Fruit fly (Drosophila melanogaster) whole organism, embryonic: ENCODE results near the gene Adgf-D.

Experiments used
- Asciz ChIP-seq: fragments of 200-800 bp; sonication (Bioruptor generic); optimal IDR thresholded peaks from 2 replicates; lab custom pipeline; 2017; ENCODE audit warnings: missing biosample characterization, mild to moderate bottlenecking, missing genetic modification characterization, missing genetic modification reagents
- Blimp-1 ChIP-seq: fragments of 200-800 bp; sonication (Bioruptor generic); optimal IDR thresholded peaks from 3 replicates; lab custom pipeline; 2018; ENCODE audit warnings: missing biosample characterization, missing genetic modification characterization, mild to moderate bottlenecking, moderate library complexity, missing genetic modification reagents
- CG10654 ChIP-seq: fragments of 200-800 bp; sonication (Bioruptor generic); optimal IDR thresholded peaks from 2 replicates; lab custom pipeline; 2016; ENCODE audit warnings: missing biosample characterization, missing genetic modification characterization
- CG10979 ChIP-seq: fragments of 200-800 bp; sonication (Bioruptor generic); optimal IDR thresholded peaks from 2 replicates; lab custom pipeline; 2018; ENCODE audit warnings: missing biosample characterization, mild to moderate bottlenecking, missing genetic modification characterization, moderate library complexity
- CG11504 ChIP-seq: fragments of 200-800 bp; sonication (Bioruptor generic); optimal IDR thresholded peaks from 3 replicates; lab custom pipeline; 2019; ENCODE audit warnings: missing biosample characterization, mild to moderate bottlenecking, missing genetic modification characterization, moderate library complexity
- CG11723 ChIP-seq: fragments of 200-800 bp; sonication (Bioruptor generic); optimal IDR thresholded peaks from 2 replicates; lab custom pipeline; 2017; ENCODE audit warnings: missing biosample characterization, mild to moderate bottlenecking, missing genetic modification characterization
- CG12744 ChIP-seq: fragments of 200-800 bp; sonication (Bioruptor generic); optimal IDR thresholded peaks from 2 replicates; lab custom pipeline; 2016; ENCODE audit warnings: missing biosample characterization, missing genetic modification characterization
- CG13296 ChIP-seq: fragments of 200-800 bp; sonication (Bioruptor generic); optimal IDR thresholded peaks from 3 replicates; lab custom pipeline; 2018; ENCODE audit warnings: missing biosample characterization, mild to moderate bottlenecking, missing genetic modification characterization
- CG15269 ChIP-seq: fragments of 200-800 bp; sonication (Bioruptor generic); optimal IDR thresholded peaks from 2 replicates; lab custom pipeline; 2018; ENCODE audit warnings: missing biosample characterization, mild to moderate bottlenecking, missing genetic modification characterization, moderate library complexity
- CG1602 ChIP-seq: fragments of 200-800 bp; sonication (Bioruptor generic); optimal IDR thresholded peaks from 3 replicates; lab custom pipeline; 2016; ENCODE audit warnings: missing biosample characterization, missing genetic modification characterization
- CG17385 ChIP-seq: fragments of 200-800 bp; sonication (Bioruptor generic); optimal IDR thresholded peaks from 3 replicates; lab custom pipeline; 2018; ENCODE audit warnings: missing biosample characterization, mild to moderate bottlenecking, missing genetic modification characterization
- CG18599 ChIP-seq: fragments of 200-800 bp; sonication (Bioruptor generic); optimal IDR thresholded peaks from 3 replicates; lab custom pipeline; 2017; ENCODE audit warnings: missing biosample characterization, missing genetic modification characterization, mild to moderate bottlenecking, moderate library complexity, missing genetic modification reagents
- CG18619 ChIP-seq: fragments of 200-800 bp; sonication (Bioruptor generic); optimal IDR thresholded peaks from 3 replicates; lab custom pipeline; 2017; ENCODE audit warnings: missing biosample characterization, mild to moderate bottlenecking, missing genetic modification characterization
- CG2116 ChIP-seq: fragments of 200-800 bp; sonication (Bioruptor generic); optimal IDR thresholded peaks from 3 replicates; lab custom pipeline; 2018; ENCODE audit warnings: missing biosample characterization, mild to moderate bottlenecking, missing genetic modification characterization
- CG2678 ChIP-seq: fragments of 200-800 bp; sonication (Bioruptor generic); optimal IDR thresholded peaks from 3 replicates; lab custom pipeline; 2019; ENCODE audit warnings: missing biosample characterization, mild to moderate bottlenecking, missing genetic modification characterization, moderate library complexity
- CG2712 ChIP-seq: fragments of 200-800 bp; optimal IDR thresholded peaks from 3 replicates; lab custom pipeline; 2019; ENCODE audit warnings: missing biosample characterization, mild to moderate bottlenecking, missing genetic modification characterization, moderate library complexity
- CG2875 ChIP-seq: fragments of 200-800 bp; sonication (Bioruptor generic); optimal IDR thresholded peaks from 2 replicates; lab custom pipeline; 2017; ENCODE audit warnings: missing biosample characterization, mild to moderate bottlenecking, missing genetic modification characterization, missing genetic modification reagents
- CG4424 ChIP-seq: fragments of 200-800 bp; sonication (Bioruptor generic); optimal IDR thresholded peaks from 3 replicates; lab custom pipeline; 2016; ENCODE audit warnings: missing biosample characterization, missing genetic modification characterization
- CG5180 ChIP-seq: fragments of 200-800 bp; sonication (Bioruptor generic); optimal IDR thresholded peaks from 3 replicates; lab custom pipeline; 2017; ENCODE audit warnings: missing biosample characterization, missing genetic modification characterization, mild to moderate bottlenecking, moderate library complexity, missing genetic modification reagents
- CG7271 ChIP-seq: fragments of 200-800 bp; sonication (Bioruptor generic); optimal IDR thresholded peaks from 2 replicates; lab custom pipeline; 2018; ENCODE audit warnings: missing biosample characterization, mild to moderate bottlenecking, missing genetic modification characterization, moderate library complexity
- CG7556 ChIP-seq: fragments of 200-800 bp; sonication (Bioruptor generic); optimal IDR thresholded peaks from 2 replicates; lab custom pipeline; 2017; ENCODE audit warnings: missing biosample characterization, mild to moderate bottlenecking, missing genetic modification characterization
- CG8924 ChIP-seq: fragments of 200-800 bp; optimal IDR thresholded peaks from 3 replicates; lab custom pipeline; 2019; ENCODE audit warnings: missing biosample characterization, mild to moderate bottlenecking, missing genetic modification characterization, moderate library complexity
- Eip74EF ChIP-seq, 2 experiments: fragments of 200-800 bp in 1 of 2; fragments of >200 bp in 1 of 2; sonication (Bioruptor generic) in 1 of 2; optimal IDR thresholded peaks; 2 replicates each; lab custom pipeline; 2017 to 2019; ENCODE audit warnings: missing biosample characterization in 2 of 2, missing genetic modification characterization in 2 of 2, mild to moderate bottlenecking in 1 of 2, moderate library complexity in 1 of 2
- Ets65A ChIP-seq: fragments of 200-800 bp; sonication (Bioruptor generic); peaks from one replicate; lab custom pipeline; 2016; ENCODE audit warnings: missing biosample characterization, missing genetic modification characterization
- Fer1 ChIP-seq: fragments of 200-800 bp; sonication (Bioruptor generic); optimal IDR thresholded peaks from 2 replicates; lab custom pipeline; 2017; ENCODE audit warnings: missing biosample characterization, mild to moderate bottlenecking, missing genetic modification characterization
- Fer3 ChIP-seq: fragments of 200-800 bp; sonication (Bioruptor generic); optimal IDR thresholded peaks from 2 replicates; lab custom pipeline; 2018; ENCODE audit warnings: missing biosample characterization, mild to moderate bottlenecking, missing genetic modification characterization, moderate library complexity
- HHEX ChIP-seq: fragments of 200-800 bp; sonication (Bioruptor generic); optimal IDR thresholded peaks from 3 replicates; lab custom pipeline; 2017; ENCODE audit warnings: missing biosample characterization, mild to moderate bottlenecking, missing genetic modification characterization, missing genetic modification reagents
- HmgD ChIP-seq: fragments of 200-800 bp; sonication (Bioruptor generic); optimal IDR thresholded peaks from 3 replicates; lab custom pipeline; 2016; ENCODE audit warnings: missing biosample characterization, missing genetic modification characterization
- Hmr ChIP-seq: fragments of 200-800 bp; sonication (Bioruptor generic); optimal IDR thresholded peaks from 3 replicates; lab custom pipeline; 2017; ENCODE audit warnings: mild to moderate bottlenecking, missing biosample characterization, missing genetic modification reagents, missing genetic modification characterization
- Med ChIP-seq: fragments of 200-800 bp; sonication (Bioruptor generic); peaks from one replicate; lab custom pipeline; 2016; ENCODE audit warnings: missing biosample characterization, missing genetic modification characterization, mild to moderate bottlenecking, inconsistent platforms, moderate library complexity
- PHDP ChIP-seq: fragments of 200-800 bp; sonication (Bioruptor generic); optimal IDR thresholded peaks from 3 replicates; lab custom pipeline; 2018; ENCODE audit warnings: missing biosample characterization, mild to moderate bottlenecking, missing genetic modification characterization, moderate library complexity
- Pdp1 ChIP-seq, 2 experiments: fragments of 200-800 bp; sonication (Bioruptor generic); optimal IDR thresholded peaks; 3 replicates each; lab custom pipeline; 2016; ENCODE audit warnings: missing biosample characterization in 2 of 2, missing genetic modification characterization in 2 of 2, mild to moderate bottlenecking in 1 of 2, moderate library complexity in 1 of 2
- Sox100B ChIP-seq: fragments of 200-800 bp; sonication (Bioruptor generic); optimal IDR thresholded peaks from 3 replicates; lab custom pipeline; 2018; ENCODE audit warnings: missing biosample characterization, mild to moderate bottlenecking, missing genetic modification characterization
- TFAM ChIP-seq: fragments of 200-800 bp; sonication (Bioruptor generic); optimal IDR thresholded peaks from 2 replicates; lab custom pipeline; 2017; ENCODE audit warnings: missing biosample characterization, missing genetic modification characterization, inconsistent platforms
- dmrt99B ChIP-seq: fragments of 200-800 bp; sonication (Bioruptor generic); optimal IDR thresholded peaks from 2 replicates; lab custom pipeline; 2018; ENCODE audit warnings: missing biosample characterization, mild to moderate bottlenecking, missing genetic modification characterization, moderate library complexity
- gem ChIP-seq: fragments of 200-800 bp; sonication (Bioruptor generic); optimal IDR thresholded peaks from 2 replicates; lab custom pipeline; 2019; ENCODE audit warnings: missing biosample characterization, mild to moderate bottlenecking, missing genetic modification characterization, moderate library complexity
- gfzf ChIP-seq: fragments of 200-800 bp; sonication (Bioruptor generic); optimal IDR thresholded peaks from 2 replicates; lab custom pipeline; 2016; ENCODE audit warnings: missing biosample characterization, mild to moderate bottlenecking, missing genetic modification characterization, moderate library complexity
- gsb-n ChIP-seq: fragments of 200-800 bp; sonication (Bioruptor generic); optimal IDR thresholded peaks from 3 replicates; lab custom pipeline; 2018; ENCODE audit warnings: missing biosample characterization, mild to moderate bottlenecking, missing genetic modification characterization
- ind ChIP-seq: fragments of 200-800 bp; sonication (Bioruptor generic); optimal IDR thresholded peaks from 3 replicates; lab custom pipeline; 2016; ENCODE audit warnings: missing biosample characterization, missing genetic modification characterization
- kah ChIP-seq: fragments of 200-800 bp; sonication (Bioruptor generic); optimal IDR thresholded peaks from 2 replicates; lab custom pipeline; 2018; ENCODE audit warnings: missing biosample characterization, mild to moderate bottlenecking, missing genetic modification characterization
- nau ChIP-seq: fragments of 200-800 bp; sonication (Bioruptor generic); optimal IDR thresholded peaks from 3 replicates; lab custom pipeline; 2017; ENCODE audit warnings: missing biosample characterization, mild to moderate bottlenecking, missing genetic modification characterization, missing genetic modification reagents
- nmo ChIP-seq: fragments of 200-800 bp; sonication (Bioruptor generic); optimal IDR thresholded peaks from 2 replicates; lab custom pipeline; 2018; ENCODE audit warnings: missing biosample characterization, mild to moderate bottlenecking, missing genetic modification characterization, moderate library complexity
- pzg ChIP-seq: fragments of 200-800 bp; sonication (Bioruptor generic); optimal IDR thresholded peaks from 3 replicates; lab custom pipeline; 2018; ENCODE audit warnings: missing biosample characterization, mild to moderate bottlenecking, missing genetic modification characterization, moderate library complexity
- sc ChIP-seq, 3 experiments: fragments of >200 bp in 2 of 3; fragments of 200-800 bp in 1 of 3; sonication (Bioruptor generic) in 1 of 3; optimal IDR thresholded peaks; 2 replicates in 2 of 3; 3 replicates in 1 of 3; lab custom pipeline; 2017; ENCODE audit warnings: mild to moderate bottlenecking in 1 of 3, missing biosample characterization in 1 of 3, missing genetic modification characterization in 1 of 3, missing genetic modification reagents in 1 of 3
- scrt ChIP-seq: fragments of 200-800 bp; sonication (Bioruptor generic); optimal IDR thresholded peaks from 2 replicates; lab custom pipeline; 2018; ENCODE audit warnings: missing biosample characterization, mild to moderate bottlenecking, missing genetic modification characterization, moderate library complexity
- trem ChIP-seq: fragments of 200-800 bp; optimal IDR thresholded peaks from 3 replicates; lab custom pipeline; 2019; ENCODE audit warnings: missing biosample characterization, mild to moderate bottlenecking, missing genetic modification characterization, moderate library complexity
- zen ChIP-seq: fragments of 200-800 bp; sonication (Bioruptor generic); optimal IDR thresholded peaks from 3 replicates; lab custom pipeline; 2018; ENCODE audit warnings: missing biosample characterization, mild to moderate bottlenecking, missing genetic modification characterization, moderate library complexity
- zfh1 ChIP-seq: fragments of 200-800 bp; sonication (Bioruptor generic); IDR thresholded peaks from 3 replicates; pipeline ENCODE4 v1.3.6; 2022; ENCODE audit warnings: missing biosample characterization, missing genetic modification characterization

Gene Adgf-D

dm6 chr3R:13713541-13713940 is 8.3 kb upstream of the Adgf-D start (continued):
- TF ChIP-seq Eip74EF (GFP tag; optimal IDR thresholded peaks at IDR 0.05; lab: Kevin White, UChicago) (no peak), CG10654 (peak; percentile 24), gfzf (GFP tag; lab: Kevin White, UChicago) (no peak), CG2875 (GFP tag; lab: Kevin White, UChicago) (no peak), CG17385 (GFP tag; lab: Kevin White, UChicago) (peak; percentile 43), Fer3 (peak; percentile 43), CG2712 (peak; percentile 75), dmrt99B (peak; percentile 61), Med (GFP tag; lab: Kevin White, UChicago) (peak; percentile 45), Pdp1 (GFP tag; optimal IDR thresholded peaks at IDR 0.05; lab: Kevin White, UChicago) (peak in 1 of 2 experiments; percentile 32), zen (peak; percentile 46), nmo (GFP tag; lab: Kevin White, UChicago) (peak; percentile 50), CG7271 (tag; lab: Kevin White, UChicago) (peak; percentile 49), HmgD (no peak), scrt (GFP tag; lab: Kevin White, UChicago) (peak; percentile 3), CG11723 (GFP tag; lab: Kevin White, UChicago) (peak; percentile 23), CG10979 (peak; percentile 58), CG12744 (GFP tag; lab: Kevin White, UChicago) (no peak), CG4424 (GFP tag; lab: Kevin White, UChicago) (peak; percentile 51), nau (GFP tag; lab: Kevin White, UChicago) (peak; percentile 15), CG2116 (GFP tag; lab: Kevin White, UChicago) (peak; percentile 27), CG18599 (peak; percentile 20), CG8924 (tag; lab: Kevin White, UChicago) (peak; percentile 42), CG1602 (GFP tag; lab: Kevin White, UChicago) (peak; percentile 27), HHEX (GFP tag; lab: Kevin White, UChicago) (peak; percentile 14), sc (optimal IDR thresholded peaks at IDR 0.05; lab: Kevin White, UChicago) (no peak), sc (GFP tag; optimal IDR thresholded peaks at IDR 0.05; lab: Kevin White, UChicago) (peak; percentile 28), CG2678 (tag; lab: Kevin White, UChicago) (peak; percentile 64), gsb-n (peak; percentile 58), Asciz (GFP tag; lab: Kevin White, UChicago) (peak; percentile 66), Sox100B (GFP tag; lab: Kevin White, UChicago) (peak; percentile 71), Blimp-1 (GFP tag; lab: Kevin White, UChicago) (peak; percentile 57), gem (peak; percentile 76), Fer1 (GFP tag; lab: Kevin White, UChicago) (peak; percentile 30), Ets65A (no peak), kah (GFP tag; lab: Kevin White, UChicago) (no peak), CG7556 (GFP tag; lab: Kevin White, UChicago) (peak; percentile 45), CG15269 (tag; lab: Kevin White, UChicago) (peak; percentile 28), pzg (GFP tag; lab: Kevin White, UChicago) (no peak), trem (tag; lab: Kevin White, UChicago) (peak; percentile 58), TFAM (GFP tag; lab: Kevin White, UChicago) (no peak), CG18619 (GFP tag; lab: Kevin White, UChicago) (peak; percentile 8), CG13296 (GFP tag; lab: Kevin White, UChicago) (peak; percentile 7), ind (GFP tag; lab: Kevin White, UChicago) (peak; percentile 2), CG5180 (GFP tag; lab: Kevin White, UChicago) (peak; percentile 16), zfh1 (GFP tag; lab: Robert Waterston, UW) (no peak), CG11504 (peak; percentile 35), PHDP (tag; lab: Kevin White, UChicago) (peak; percentile 45), Hmr (GFP tag; lab: Kevin White, UChicago) (peak; percentile 36)
